Worm (Caenorhabditis elegans) whole organism, L4/young adult: Measurements from ENCODE around the gene erh-2.

Source experiments
- W03F9.2 ChIP-seq: fragments of 150-350 bp; optimal IDR thresholded peaks from 2 replicates; lab custom pipeline; 2014; ENCODE audit warnings: missing biosample characterization, missing genetic modification characterization
- dao-5 ChIP-seq: sonication (generic microtip); optimal IDR thresholded peaks from 2 replicates; lab custom pipeline; 2016; ENCODE audit warnings: missing genotype, missing genetic modification characterization, moderate library complexity, missing compliant biosample characterization
- him-1 ChIP-seq: sonication (generic microtip); optimal IDR thresholded peaks from 2 replicates; lab custom pipeline; 2016; ENCODE audit warnings: missing genotype, missing genetic modification reagents, missing genetic modification characterization, missing compliant biosample characterization

ce11 chrIII:4594762-4595523 is 1.9 kb downstream of the erh-2 start:
- TF ChIP-seq W03F9.2 (tag; lab: Kevin White, UChicago) = no peak
- TF ChIP-seq him-1 (tag; lab: Kevin White, UChicago) = no peak
- no peak for TF ChIP-seq dao-5 (tag; lab: Kevin White, UChicago)
